Worm (Caenorhabditis elegans) whole organism, L1 larva: ENCODE data around the gene F35D2.3.

Experiments used
- egl-13 ChIP-seq: sonication (generic microtip); optimal IDR thresholded peaks from 2 replicates; lab custom pipeline; 2016; ENCODE audit warnings: missing genotype, missing genetic modification reagents, missing genetic modification characterization, missing compliant biosample characterization
- elt-3 ChIP-seq, 6 experiments: fragments of 150-350 bp in 1 of 6; sonication (generic microtip); optimal IDR thresholded peaks; 2 replicates each; lab custom pipeline; 2017 to 2018; ENCODE audit warnings: missing biosample characterization in 6 of 6, missing genetic modification characterization in 6 of 6, inconsistent platforms in 1 of 6
- hpl-2 ChIP-seq: fragments of 150-350 bp; optimal IDR thresholded peaks from 2 replicates; lab custom pipeline; 2014; ENCODE audit warnings: missing biosample characterization, missing genetic modification reagents, missing genetic modification characterization
- tbx-2 ChIP-seq: sonication (generic microtip); optimal IDR thresholded peaks from 2 replicates; lab custom pipeline; 2016; ENCODE audit warnings: missing genetic modification characterization, missing compliant biosample characterization

- TF ChIP-seq egl-13 (tag; lab: Kevin White, UChicago) = no peak
- no peak for TF ChIP-seq hpl-2 (GFP tag; lab: Kevin White, UChicago)
- no peak for TF ChIP-seq tbx-2
- no peak for TF ChIP-seq elt-3 (tag; optimal IDR thresholded peaks at IDR 0.05; lab: Kevin White, UChicago)
Observed at ce11 chrII:7562616-7563015, 7.8 kb upstream of the F35D2.3 start.
